Fruit fly (Drosophila melanogaster) whole organism, embryonic: ENCODE measurements around the gene Phs.

Experiments
- Blimp-1 ChIP-seq: fragments of 200-800 bp; sonication (Bioruptor generic); optimal IDR thresholded peaks from 3 replicates; lab custom pipeline; 2018; ENCODE audit warnings: missing biosample characterization, missing genetic modification characterization, mild to moderate bottlenecking, moderate library complexity, missing genetic modification reagents
- Bteb2 ChIP-seq: fragments of 200-800 bp; sonication (Bioruptor generic); optimal IDR thresholded peaks from 2 replicates; lab custom pipeline; 2016; ENCODE audit warnings: missing biosample characterization, missing genetic modification characterization
- CG11085 ChIP-seq: fragments of 200-800 bp; sonication (Bioruptor generic); IDR thresholded peaks from 2 replicates; pipeline ENCODE4 v1.3.6; 2022; ENCODE audit warnings: missing biosample characterization, missing genetic modification characterization
- CG12659 ChIP-seq: fragments of 200-800 bp; sonication (Bioruptor generic); optimal IDR thresholded peaks from 3 replicates; lab custom pipeline; 2017; ENCODE audit warnings: mild to moderate bottlenecking, missing biosample characterization, missing genetic modification reagents, missing genetic modification characterization
- CG12769 ChIP-seq: fragments of 200-800 bp; sonication (Bioruptor generic); optimal IDR thresholded peaks from 2 replicates; lab custom pipeline; 2019; ENCODE audit warnings: missing biosample characterization, mild to moderate bottlenecking, missing genetic modification characterization, moderate library complexity
- CG12942 ChIP-seq: fragments of 200-800 bp; sonication (Bioruptor generic); optimal IDR thresholded peaks from 3 replicates; lab custom pipeline; 2016; ENCODE audit warnings: missing biosample characterization, missing genetic modification characterization
- CG13424 ChIP-seq: fragments of 200-800 bp; sonication (Bioruptor generic); optimal IDR thresholded peaks from 2 replicates; lab custom pipeline; 2019; ENCODE audit warnings: missing biosample characterization, mild to moderate bottlenecking, missing genetic modification characterization, moderate library complexity
- CG17186 ChIP-seq: fragments of 200-800 bp; sonication (Bioruptor generic); optimal IDR thresholded peaks from 3 replicates; lab custom pipeline; 2017; ENCODE audit warnings: missing biosample characterization, missing genetic modification reagents, missing genetic modification characterization
- CG17361 ChIP-seq: fragments of 200-800 bp; sonication (Bioruptor generic); IDR thresholded peaks from 3 replicates; pipeline ENCODE4 v1.3.6; 2022; ENCODE audit warnings: missing biosample characterization, missing genetic modification characterization
- CG17802 ChIP-seq: fragments of 200-800 bp; sonication (Bioruptor generic); optimal IDR thresholded peaks from 2 replicates; lab custom pipeline; 2018; ENCODE audit warnings: missing biosample characterization, mild to moderate bottlenecking, missing genetic modification characterization, moderate library complexity
- CG3407 ChIP-seq: fragments of 200-800 bp; sonication (Bioruptor generic); optimal IDR thresholded peaks from 2 replicates; lab custom pipeline; 2018; ENCODE audit warnings: missing biosample characterization, mild to moderate bottlenecking, missing genetic modification characterization
- CG4282 ChIP-seq: fragments of 200-800 bp; sonication (Bioruptor generic); optimal IDR thresholded peaks from 2 replicates; lab custom pipeline; 2016; ENCODE audit warnings: missing biosample characterization, missing genetic modification characterization
- CG6272 ChIP-seq: fragments of 200-800 bp; sonication (Bioruptor generic); IDR thresholded peaks from 2 replicates; pipeline ENCODE4 v1.3.6; 2022; ENCODE audit warnings: missing biosample characterization, missing genetic modification characterization
- CG6791 ChIP-seq: fragments of 200-800 bp; sonication (Bioruptor generic); IDR thresholded peaks from 3 replicates; pipeline ENCODE4 v1.3.6; 2022; ENCODE audit warnings: missing biosample characterization, missing genetic modification characterization; ENCODE audit not compliant: partially characterized antibody
- Deaf1 ChIP-seq: fragments of 200-800 bp; optimal IDR thresholded peaks from 3 replicates; lab custom pipeline; 2019; ENCODE audit warnings: missing biosample characterization, mild to moderate bottlenecking, missing genetic modification characterization, moderate library complexity
- Dip2 ChIP-seq: fragments of 200-800 bp; sonication (Bioruptor generic); IDR thresholded peaks from 2 replicates; pipeline ENCODE4 v1.3.6; 2022; ENCODE audit warnings: missing biosample characterization, missing genetic modification characterization
- ERR ChIP-seq: fragments of 200-800 bp; sonication (Bioruptor generic); optimal IDR thresholded peaks from 2 replicates; lab custom pipeline; 2016; ENCODE audit warnings: missing biosample characterization, missing genetic modification characterization
- Ets65A ChIP-seq: fragments of 200-800 bp; sonication (Bioruptor generic); peaks from one replicate; lab custom pipeline; 2016; ENCODE audit warnings: missing biosample characterization, missing genetic modification characterization
- Fer3 ChIP-seq: fragments of 200-800 bp; sonication (Bioruptor generic); optimal IDR thresholded peaks from 2 replicates; lab custom pipeline; 2018; ENCODE audit warnings: missing biosample characterization, mild to moderate bottlenecking, missing genetic modification characterization, moderate library complexity
- H15 ChIP-seq: fragments of 200-800 bp; sonication (Bioruptor generic); IDR thresholded peaks from 3 replicates; pipeline ENCODE4 v1.3.6; 2022; ENCODE audit warnings: missing biosample characterization, missing genetic modification characterization
- H2.0 ChIP-seq: fragments of 200-800 bp; sonication (Bioruptor generic); IDR thresholded peaks from 2 replicates; pipeline ENCODE4 v1.3.6; 2022; ENCODE audit warnings: missing biosample characterization, missing genetic modification characterization
- HmgZ ChIP-seq: fragments of 200-800 bp; sonication (Bioruptor generic); optimal IDR thresholded peaks from 2 replicates; lab custom pipeline; 2018; ENCODE audit warnings: missing biosample characterization, mild to moderate bottlenecking, missing genetic modification characterization
- Nf-YC ChIP-seq: fragments of 200-800 bp; optimal IDR thresholded peaks from 3 replicates; lab custom pipeline; 2019; ENCODE audit warnings: missing biosample characterization, mild to moderate bottlenecking, missing genetic modification characterization, moderate library complexity
- Optix ChIP-seq: fragments of 200-800 bp; sonication (Bioruptor generic); IDR thresholded peaks from 3 replicates; pipeline ENCODE4 v1.3.6; 2022; ENCODE audit warnings: missing biosample characterization, missing genetic modification characterization
- PHDP ChIP-seq: fragments of 200-800 bp; sonication (Bioruptor generic); optimal IDR thresholded peaks from 3 replicates; lab custom pipeline; 2018; ENCODE audit warnings: missing biosample characterization, mild to moderate bottlenecking, missing genetic modification characterization, moderate library complexity
- Pdp1 ChIP-seq, 2 experiments: fragments of 200-800 bp; sonication (Bioruptor generic); optimal IDR thresholded peaks; 3 replicates each; lab custom pipeline; 2016; ENCODE audit warnings: missing biosample characterization in 2 of 2, missing genetic modification characterization in 2 of 2, mild to moderate bottlenecking in 1 of 2, moderate library complexity in 1 of 2
- Sin3A ChIP-seq: fragments of >200 bp; optimal IDR thresholded peaks from 2 replicates; lab custom pipeline; 2018
- Sox100B ChIP-seq: fragments of 200-800 bp; sonication (Bioruptor generic); optimal IDR thresholded peaks from 3 replicates; lab custom pipeline; 2018; ENCODE audit warnings: missing biosample characterization, mild to moderate bottlenecking, missing genetic modification characterization
- Taf1 ChIP-seq: fragments of 200-800 bp; sonication (Bioruptor generic); IDR thresholded peaks from 2 replicates; pipeline ENCODE4 v1.3.6; 2022; ENCODE audit warnings: missing biosample characterization, missing genetic modification characterization
- Trl ChIP-seq, 3 experiments: fragments of >200 bp in 2 of 3; fragments of 200-800 bp in 1 of 3; sonication (Bioruptor generic) in 1 of 3; optimal IDR thresholded peaks; 2 replicates in 1 of 3; 3 replicates in 2 of 3; lab custom pipeline; 2016 to 2017; ENCODE audit warnings: missing biosample characterization in 1 of 3, missing genetic modification characterization in 1 of 3
- Usf ChIP-seq: fragments of 200-800 bp; sonication (Bioruptor generic); optimal IDR thresholded peaks from 2 replicates; lab custom pipeline; 2017; ENCODE audit warnings: missing genotype, missing biosample characterization, missing genetic modification characterization
- ac ChIP-seq: fragments of 200-800 bp; sonication (Bioruptor generic); optimal IDR thresholded peaks from 3 replicates; lab custom pipeline; 2017; ENCODE audit warnings: missing biosample characterization, mild to moderate bottlenecking, missing genetic modification characterization
- ap ChIP-seq: fragments of 200-800 bp; sonication (Bioruptor generic); IDR thresholded peaks from 2 replicates; pipeline ENCODE4 v1.3.6; 2022; ENCODE audit warnings: missing biosample characterization, missing genetic modification characterization
- bsh ChIP-seq, 2 experiments: fragments of 200-800 bp; sonication (Bioruptor generic); optimal IDR thresholded peaks; 2 replicates each; lab custom pipeline; 2017 to 2018; ENCODE audit warnings: mild to moderate bottlenecking in 2 of 2, missing biosample characterization in 2 of 2, missing genetic modification characterization in 2 of 2, moderate library complexity in 1 of 2
- chm ChIP-seq: fragments of 200-800 bp; sonication (Bioruptor generic); IDR thresholded peaks from 2 replicates; pipeline ENCODE4 v1.3.6; 2022; ENCODE audit warnings: missing biosample characterization, missing genetic modification characterization
- chn ChIP-seq: fragments of 200-800 bp; sonication (Bioruptor generic); optimal IDR thresholded peaks from 2 replicates; lab custom pipeline; 2016; ENCODE audit warnings: missing biosample characterization, missing genetic modification characterization
- dpn ChIP-seq, 2 experiments: fragments of 200-800 bp; sonication (Bioruptor generic); optimal IDR thresholded peaks; 3 replicates each; lab custom pipeline; 2016; ENCODE audit warnings: missing biosample characterization in 2 of 2, missing genetic modification characterization in 2 of 2
- fd64A ChIP-seq: fragments of 200-800 bp; sonication (Bioruptor generic); optimal IDR thresholded peaks from 3 replicates; lab custom pipeline; 2018; ENCODE audit warnings: missing biosample characterization, mild to moderate bottlenecking, missing genetic modification characterization
- fd96Cb ChIP-seq: fragments of 200-800 bp; sonication (Bioruptor generic); optimal IDR thresholded peaks from 2 replicates; lab custom pipeline; 2018; ENCODE audit warnings: missing biosample characterization, mild to moderate bottlenecking, missing genetic modification characterization, moderate library complexity
- gsb-n ChIP-seq: fragments of 200-800 bp; sonication (Bioruptor generic); optimal IDR thresholded peaks from 3 replicates; lab custom pipeline; 2018; ENCODE audit warnings: missing biosample characterization, mild to moderate bottlenecking, missing genetic modification characterization
- hkb ChIP-seq, 2 experiments: fragments of 200-800 bp in 1 of 2; fragments of >200 bp in 1 of 2; sonication (Bioruptor generic) in 1 of 2; IDR thresholded peaks in 1 of 2; optimal IDR thresholded peaks in 1 of 2; 2 replicates each; pipeline versions ENCODE4 v1.3.6 to Lab custom; 2017 to 2022; ENCODE audit warnings: missing biosample characterization in 1 of 2, missing genetic modification characterization in 1 of 2
- lbe ChIP-seq: fragments of 200-800 bp; sonication (Bioruptor generic); optimal IDR thresholded peaks from 2 replicates; lab custom pipeline; 2016; ENCODE audit warnings: missing biosample characterization, mild to moderate bottlenecking, missing genetic modification characterization
- otp ChIP-seq: fragments of 200-800 bp; sonication (Bioruptor generic); IDR thresholded peaks from 3 replicates; pipeline ENCODE4, ENCODE4 v1.3.6; 2022; ENCODE audit warnings: missing biosample characterization, missing genetic modification characterization
- pnt ChIP-seq: fragments of 200-800 bp; sonication (Bioruptor generic); optimal IDR thresholded peaks from 3 replicates; lab custom pipeline; 2016; ENCODE audit warnings: missing biosample characterization, missing genetic modification characterization
- pros ChIP-seq: fragments of 200-800 bp; sonication (Bioruptor generic); optimal IDR thresholded peaks from 3 replicates; lab custom pipeline; 2019; ENCODE audit warnings: missing biosample characterization, mild to moderate bottlenecking, missing genetic modification characterization, moderate library complexity
- repo ChIP-seq: fragments of 200-800 bp; sonication (Bioruptor generic); optimal IDR thresholded peaks from 2 replicates; lab custom pipeline; 2016; ENCODE audit warnings: missing biosample characterization, missing genetic modification characterization
- scrt ChIP-seq: fragments of 200-800 bp; sonication (Bioruptor generic); optimal IDR thresholded peaks from 2 replicates; lab custom pipeline; 2018; ENCODE audit warnings: missing biosample characterization, mild to moderate bottlenecking, missing genetic modification characterization, moderate library complexity
- sima ChIP-seq: fragments of 200-800 bp; sonication (Bioruptor generic); optimal IDR thresholded peaks from 2 replicates; lab custom pipeline; 2016; ENCODE audit warnings: missing biosample characterization, missing genetic modification characterization
- tin ChIP-seq: fragments of 200-800 bp; sonication (Bioruptor generic); optimal IDR thresholded peaks from 3 replicates; lab custom pipeline; 2016; ENCODE audit warnings: missing biosample characterization, missing genetic modification characterization
- trem ChIP-seq: fragments of 200-800 bp; optimal IDR thresholded peaks from 3 replicates; lab custom pipeline; 2019; ENCODE audit warnings: missing biosample characterization, mild to moderate bottlenecking, missing genetic modification characterization, moderate library complexity

The Phs gene

dm6 chr3L:15580487-15580886, 39.2 kb upstream of the Phs start, which contains the start of the genes mrn and CG12301 (continued):
- TF ChIP-seq dpn (GFP tag; optimal IDR thresholded peaks at IDR 0.05; lab: Kevin White, UChicago) (peak; percentile 71 to 82), Usf (GFP tag; lab: Kevin White, UChicago) (peak; percentile 23), Dip2 (GFP tag; lab: Robert Waterston, UW) (peak; percentile 24; the same call in 1 of the 2 replicates), CG4282 (GFP tag; lab: Kevin White, UChicago) (no peak), chm (GFP tag; lab: Robert Waterston, UW) (0 out of 2 replicates have a peak, but pooled peaks have one; percentile 48), ERR (GFP tag; lab: Kevin White, UChicago) (no peak), CG12942 (GFP tag; lab: Kevin White, UChicago) (peak; percentile 51), Blimp-1 (GFP tag; lab: Kevin White, UChicago) (no peak), repo (GFP tag; lab: Kevin White, UChicago) (no peak), hkb (optimal IDR thresholded peaks at IDR 0.05; lab: Kevin White, UChicago) (no peak), hkb (GFP tag; IDR thresholded peaks at IDR 0.05; lab: Robert Waterston, UW) (peak; percentile 58), scrt (GFP tag; lab: Kevin White, UChicago) (no peak), gsb-n (no peak), pros (GFP tag; lab: Kevin White, UChicago) (no peak), CG3407 (no peak), fd96Cb (peak; percentile 52), Sin3A (peak; percentile 92), CG13424 (tag; lab: Kevin White, UChicago) (peak; percentile 72), Fer3 (tag; lab: Kevin White, UChicago) (peak; percentile 78), ap (GFP tag; lab: Robert Waterston, UW) (peak; percentile 68), CG12659 (GFP tag; lab: Kevin White, UChicago) (peak; percentile 84), CG11085 (GFP tag; lab: Robert Waterston, UW) (peak; percentile 87), otp (GFP tag; lab: Robert Waterston, UW) (peak; percentile 47; the same call in 2 of the 3 replicates), sima (no peak), CG6272 (peak; percentile 93), Taf1 (peak; percentile 84), tin (GFP tag; lab: Kevin White, UChicago) (peak; percentile 80), Trl (optimal IDR thresholded peaks at IDR 0.05; lab: Kevin White, UChicago) (no peak), Trl (GFP tag; optimal IDR thresholded peaks at IDR 0.05; lab: Kevin White, UChicago) (peak; percentile 46), lbe (GFP tag; lab: Kevin White, UChicago) (peak; percentile 78), Pdp1 (GFP tag; optimal IDR thresholded peaks at IDR 0.05; lab: Kevin White, UChicago) (peak in 1 of 2 experiments; percentile 76), pnt (GFP tag; lab: Kevin White, UChicago) (peak; percentile 55), Bteb2 (GFP tag; lab: Kevin White, UChicago) (peak; percentile 55), PHDP (no peak), ac (no peak), Deaf1 (tag; lab: Kevin White, UChicago) (peak; percentile 85), CG17361 (GFP tag; lab: Robert Waterston, UW) (no peak; the same call in 2 of the 3 replicates), Nf-YC (no peak), H2.0 (peak; percentile 72), HmgZ (tag; lab: Kevin White, UChicago) (peak; percentile 77), CG17186 (GFP tag; lab: Kevin White, UChicago) (peak; percentile 67), CG6791 (GFP tag; lab: Robert Waterston, UW) (peak; percentile 84), H15 (GFP tag; lab: Robert Waterston, UW) (peak; percentile 95), CG12769 (tag; lab: Kevin White, UChicago) (no peak), trem (tag; lab: Kevin White, UChicago) (peak; percentile 93), chn (GFP tag; lab: Kevin White, UChicago) (peak; percentile 62), fd64A (GFP tag; lab: Kevin White, UChicago) (no peak), Ets65A (peak; percentile 93), Optix (peak; percentile 34; the same call in 1 of the 3 replicates), CG17802 (peak; percentile 51), Sox100B (GFP tag; lab: Kevin White, UChicago) (no peak), bsh (GFP tag; optimal IDR thresholded peaks at IDR 0.05; lab: Kevin White, UChicago) (peak in 1 of 2 experiments; percentile 62)
